Fruit fly (Drosophila melanogaster) whole organism, wandering third instar larva: ENCODE measurements around the gene CG15740.

Experiments used
- Dfd ChIP-seq: fragments of >200 bp; optimal IDR thresholded peaks from 2 replicates; lab custom pipeline; 2017; ENCODE audit warnings: missing biosample characterization, missing genetic modification characterization
- Myc ChIP-seq: fragments of >200 bp; optimal IDR thresholded peaks from 2 replicates; lab custom pipeline; 2017
- lola ChIP-seq: fragments of >200 bp; optimal IDR thresholded peaks from 2 replicates; lab custom pipeline; 2017; ENCODE audit warnings: missing biosample characterization, missing genetic modification characterization
- pan ChIP-seq: fragments of >200 bp; optimal IDR thresholded peaks from 2 replicates; lab custom pipeline; 2017
- rgr ChIP-seq: fragments of 200-800 bp; sonication (Bioruptor generic); optimal IDR thresholded peaks from 3 replicates; lab custom pipeline; 2016; ENCODE audit warnings: missing biosample characterization, mild to moderate bottlenecking, missing genetic modification characterization

- TF ChIP-seq pan (lab: Kevin White, UChicago) (no peak), lola (GFP tag; lab: Kevin White, UChicago) (no peak), Myc (no peak), rgr (GFP tag; lab: Kevin White, UChicago) (peak; percentile 78), Dfd (GFP tag; lab: Kevin White, UChicago) (no peak)
Measured at dm6 chrX:11857522-11858438, 11.9 kb upstream of the CG15740 start.
